Fruit fly (Drosophila melanogaster) whole organism, embryonic: ENCODE results near the gene alpha-Spec.
A peak's percentile ranks its signal among the peaks of the same experiment; 100 is the strongest.

Experiments used
- Atf3 ChIP-seq: fragments of 200-800 bp; sonication (Bioruptor generic); optimal IDR thresholded peaks from 3 replicates; lab custom pipeline; 2016; ENCODE audit warnings: missing biosample characterization, missing genetic modification characterization
- B-H1 ChIP-seq: fragments of 200-800 bp; sonication (Bioruptor generic); IDR thresholded peaks from 3 replicates; pipeline ENCODE4 v1.3.6; 2022; ENCODE audit warnings: missing biosample characterization, missing genetic modification characterization
- Bteb2 ChIP-seq: fragments of 200-800 bp; sonication (Bioruptor generic); optimal IDR thresholded peaks from 2 replicates; lab custom pipeline; 2016; ENCODE audit warnings: missing biosample characterization, missing genetic modification characterization
- CG10209 ChIP-seq: fragments of 200-800 bp; sonication (Bioruptor generic); optimal IDR thresholded peaks from 3 replicates; lab custom pipeline; 2017; ENCODE audit warnings: missing biosample characterization, mild to moderate bottlenecking, missing genetic modification characterization, missing genetic modification reagents
- CG10565 ChIP-seq: fragments of 200-800 bp; sonication (Bioruptor generic); optimal IDR thresholded peaks from 3 replicates; lab custom pipeline; 2016; ENCODE audit warnings: missing biosample characterization, mild to moderate bottlenecking, missing genetic modification characterization
- CG10979 ChIP-seq: fragments of 200-800 bp; sonication (Bioruptor generic); optimal IDR thresholded peaks from 2 replicates; lab custom pipeline; 2018; ENCODE audit warnings: missing biosample characterization, mild to moderate bottlenecking, missing genetic modification characterization, moderate library complexity
- CG11560 ChIP-seq: fragments of 200-800 bp; sonication (Bioruptor generic); IDR thresholded peaks from 3 replicates; pipeline ENCODE4 v1.3.6; 2022; ENCODE audit warnings: missing biosample characterization, missing genetic modification characterization
- CG1233 ChIP-seq: fragments of 200-800 bp; sonication (Bioruptor generic); optimal IDR thresholded peaks from 4 replicates; lab custom pipeline; 2018; ENCODE audit warnings: missing biosample characterization, mild to moderate bottlenecking, missing genetic modification characterization
- CG15011 ChIP-seq: fragments of 200-800 bp; sonication (Bioruptor generic); optimal IDR thresholded peaks from 3 replicates; lab custom pipeline; 2018; ENCODE audit warnings: missing biosample characterization, mild to moderate bottlenecking, missing genetic modification characterization
- CG1602 ChIP-seq: fragments of 200-800 bp; sonication (Bioruptor generic); optimal IDR thresholded peaks from 3 replicates; lab custom pipeline; 2016; ENCODE audit warnings: missing biosample characterization, missing genetic modification characterization
- CG16813 ChIP-seq: fragments of 200-800 bp; sonication (Bioruptor generic); IDR thresholded peaks from 3 replicates; pipeline ENCODE4 v1.3.6; 2022; ENCODE audit warnings: missing biosample characterization, missing genetic modification characterization; ENCODE audit not compliant: partially characterized antibody
- CG31224 ChIP-seq: fragments of 200-800 bp; sonication (Bioruptor generic); IDR thresholded peaks from 2 replicates; pipeline ENCODE4 v1.3.6; 2022; ENCODE audit warnings: missing biosample characterization, missing genetic modification characterization
- CG3847 ChIP-seq: fragments of 200-800 bp; sonication (Bioruptor generic); IDR thresholded peaks from 2 replicates; pipeline ENCODE4 v1.3.6; 2022; ENCODE audit warnings: missing biosample characterization, missing genetic modification characterization
- CG3995 ChIP-seq: fragments of 200-800 bp; sonication (Bioruptor generic); optimal IDR thresholded peaks from 3 replicates; lab custom pipeline; 2016; ENCODE audit warnings: missing biosample characterization, missing genetic modification characterization
- CG4820 ChIP-seq: fragments of 200-800 bp; sonication (Bioruptor generic); optimal IDR thresholded peaks from 3 replicates; lab custom pipeline; 2016; ENCODE audit warnings: missing biosample characterization, missing genetic modification characterization
- CG6765 ChIP-seq: fragments of 200-800 bp; sonication (Bioruptor generic); optimal IDR thresholded peaks from 3 replicates; lab custom pipeline; 2017; ENCODE audit warnings: missing biosample characterization, mild to moderate bottlenecking, missing genetic modification characterization
- CG7786 ChIP-seq: fragments of 200-800 bp; sonication (Bioruptor generic); optimal IDR thresholded peaks from 2 replicates; lab custom pipeline; 2016; ENCODE audit warnings: missing biosample characterization, missing genetic modification characterization
- CG9797 ChIP-seq: fragments of 200-800 bp; sonication (Bioruptor generic); optimal IDR thresholded peaks from 3 replicates; lab custom pipeline; 2018; ENCODE audit warnings: missing biosample characterization, mild to moderate bottlenecking, missing genetic modification characterization
- Camta ChIP-seq: fragments of 200-800 bp; sonication (Bioruptor generic); optimal IDR thresholded peaks from 2 replicates; lab custom pipeline; 2016; ENCODE audit warnings: missing biosample characterization, missing genetic modification characterization
- D ChIP-seq, 2 experiments: fragments of 200-800 bp in 1 of 2; fragments of >200 bp in 1 of 2; sonication (Bioruptor generic) in 1 of 2; optimal IDR thresholded peaks; 2 replicates in 1 of 2; 3 replicates in 1 of 2; lab custom pipeline; 2017; ENCODE audit warnings: mild to moderate bottlenecking in 1 of 2, missing biosample characterization in 1 of 2, missing genetic modification characterization in 1 of 2, missing genetic modification reagents in 1 of 2
- Drgx ChIP-seq: fragments of 200-800 bp; sonication (Bioruptor generic); IDR thresholded peaks from 2 replicates; pipeline ENCODE4 v1.3.6; 2022; ENCODE audit warnings: missing biosample characterization, missing genetic modification characterization
- Hey ChIP-seq: fragments of 200-800 bp; sonication (Bioruptor generic); optimal IDR thresholded peaks from 3 replicates; lab custom pipeline; 2018; ENCODE audit warnings: missing biosample characterization, mild to moderate bottlenecking, missing genetic modification characterization
- HmgD ChIP-seq: fragments of 200-800 bp; sonication (Bioruptor generic); optimal IDR thresholded peaks from 3 replicates; lab custom pipeline; 2016; ENCODE audit warnings: missing biosample characterization, missing genetic modification characterization
- Hr3 ChIP-seq: fragments of 200-800 bp; sonication (Bioruptor generic); optimal IDR thresholded peaks from 3 replicates; lab custom pipeline; 2016; ENCODE audit warnings: missing biosample characterization, missing genetic modification characterization
- Jarid2 ChIP-seq: fragments of 200-800 bp; sonication (Bioruptor generic); optimal IDR thresholded peaks from 3 replicates; lab custom pipeline; 2017; ENCODE audit warnings: mild to moderate bottlenecking, missing biosample characterization, missing genetic modification reagents, missing genetic modification characterization
- Nf-YC ChIP-seq: fragments of 200-800 bp; optimal IDR thresholded peaks from 3 replicates; lab custom pipeline; 2019; ENCODE audit warnings: missing biosample characterization, mild to moderate bottlenecking, missing genetic modification characterization, moderate library complexity
- PHDP ChIP-seq: fragments of 200-800 bp; sonication (Bioruptor generic); optimal IDR thresholded peaks from 3 replicates; lab custom pipeline; 2018; ENCODE audit warnings: missing biosample characterization, mild to moderate bottlenecking, missing genetic modification characterization, moderate library complexity
- Side ChIP-seq: fragments of 200-800 bp; sonication (Bioruptor generic); optimal IDR thresholded peaks from 2 replicates; lab custom pipeline; 2016; ENCODE audit warnings: missing biosample characterization, missing genetic modification characterization
- bab2 ChIP-seq: fragments of 200-800 bp; sonication (Bioruptor generic); optimal IDR thresholded peaks from 2 replicates; lab custom pipeline; 2016; ENCODE audit warnings: missing biosample characterization, missing genetic modification characterization
- bbx ChIP-seq: fragments of 200-800 bp; sonication (Bioruptor generic); IDR thresholded peaks from 2 replicates; pipeline ENCODE4 v1.3.6; 2022; ENCODE audit warnings: missing biosample characterization, missing genetic modification characterization; ENCODE audit not compliant: partially characterized antibody
- bowl ChIP-seq: fragments of 200-800 bp; sonication (Bioruptor generic); IDR thresholded peaks from 2 replicates; pipeline ENCODE4 v1.3.6; 2022; ENCODE audit warnings: missing biosample characterization, missing genetic modification characterization
- caup ChIP-seq: fragments of 200-800 bp; sonication (Bioruptor generic); optimal IDR thresholded peaks from 3 replicates; lab custom pipeline; 2017; ENCODE audit warnings: missing biosample characterization, mild to moderate bottlenecking, missing genetic modification characterization, moderate library complexity; ENCODE audit not compliant: severe bottlenecking
- dm ChIP-seq: fragments of 200-800 bp; sonication (Bioruptor generic); optimal IDR thresholded peaks from 3 replicates; lab custom pipeline; 2016; ENCODE audit warnings: missing biosample characterization, missing genetic modification characterization
- dmrt99B ChIP-seq: fragments of 200-800 bp; sonication (Bioruptor generic); optimal IDR thresholded peaks from 2 replicates; lab custom pipeline; 2018; ENCODE audit warnings: missing biosample characterization, mild to moderate bottlenecking, missing genetic modification characterization, moderate library complexity
- ewg ChIP-seq: fragments of 200-800 bp; sonication (Bioruptor generic); optimal IDR thresholded peaks from 3 replicates; lab custom pipeline; 2017; ENCODE audit warnings: mild to moderate bottlenecking, missing biosample characterization, missing genetic modification reagents, missing genetic modification characterization
- fd96Cb ChIP-seq: fragments of 200-800 bp; sonication (Bioruptor generic); optimal IDR thresholded peaks from 2 replicates; lab custom pipeline; 2018; ENCODE audit warnings: missing biosample characterization, mild to moderate bottlenecking, missing genetic modification characterization, moderate library complexity
- fru ChIP-seq: fragments of >200 bp; optimal IDR thresholded peaks from 2 replicates; lab custom pipeline; 2017
- gcm ChIP-seq: fragments of 200-800 bp; sonication (Bioruptor generic); optimal IDR thresholded peaks from 2 replicates; lab custom pipeline; 2019; ENCODE audit warnings: missing biosample characterization, mild to moderate bottlenecking, missing genetic modification characterization, moderate library complexity
- grau ChIP-seq: fragments of 200-800 bp; optimal IDR thresholded peaks from 3 replicates; lab custom pipeline; 2019; ENCODE audit warnings: missing biosample characterization, mild to moderate bottlenecking, missing genetic modification characterization, moderate library complexity
- mld ChIP-seq: fragments of 200-800 bp; sonication (Bioruptor generic); IDR thresholded peaks from 3 replicates; pipeline ENCODE4 v1.3.6; 2022; ENCODE audit warnings: missing biosample characterization, missing genetic modification characterization; ENCODE audit not compliant: partially characterized antibody
- nau ChIP-seq: fragments of 200-800 bp; sonication (Bioruptor generic); optimal IDR thresholded peaks from 3 replicates; lab custom pipeline; 2017; ENCODE audit warnings: missing biosample characterization, mild to moderate bottlenecking, missing genetic modification characterization, missing genetic modification reagents
- row ChIP-seq: fragments of 200-800 bp; sonication (Bioruptor generic); IDR thresholded peaks from 3 replicates; pipeline ENCODE4 v1.3.6; 2022; ENCODE audit warnings: missing biosample characterization, missing genetic modification characterization
- sd ChIP-seq: fragments of 200-800 bp; sonication (Bioruptor generic); optimal IDR thresholded peaks from 3 replicates; lab custom pipeline; 2018; ENCODE audit warnings: missing biosample characterization, mild to moderate bottlenecking, missing genetic modification characterization, moderate library complexity
- sob ChIP-seq: fragments of 200-800 bp; sonication (Bioruptor generic); IDR thresholded peaks from 2 replicates; pipeline ENCODE4 v1.3.6; 2022; ENCODE audit warnings: missing biosample characterization, missing genetic modification characterization
- tgo ChIP-seq: fragments of 200-800 bp; sonication (Bioruptor generic); IDR thresholded peaks from 3 replicates; pipeline ENCODE4 v1.3.6; 2022; ENCODE audit warnings: missing biosample characterization, missing genetic modification characterization
- tin ChIP-seq: fragments of 200-800 bp; sonication (Bioruptor generic); optimal IDR thresholded peaks from 3 replicates; lab custom pipeline; 2016; ENCODE audit warnings: missing biosample characterization, missing genetic modification characterization
- trh ChIP-seq: fragments of 200-800 bp; sonication (Bioruptor generic); optimal IDR thresholded peaks from 2 replicates; lab custom pipeline; 2016; ENCODE audit warnings: missing biosample characterization, missing genetic modification characterization
- unc-4 ChIP-seq: fragments of 200-800 bp; sonication (Bioruptor generic); IDR thresholded peaks from 2 replicates; pipeline ENCODE4 v1.3.6; 2022; ENCODE audit warnings: missing biosample characterization, missing genetic modification characterization; ENCODE audit not compliant: partially characterized antibody
- wek ChIP-seq: fragments of 200-800 bp; sonication (Bioruptor generic); optimal IDR thresholded peaks from 3 replicates; lab custom pipeline; 2018; ENCODE audit warnings: missing biosample characterization, mild to moderate bottlenecking, missing genetic modification characterization, moderate library complexity
- z ChIP-seq: fragments of 200-800 bp; sonication (Bioruptor generic); IDR thresholded peaks from 3 replicates; pipeline ENCODE4 v1.3.6; 2022; ENCODE audit warnings: missing biosample characterization, missing genetic modification characterization

The alpha-Spec gene

DNA sequence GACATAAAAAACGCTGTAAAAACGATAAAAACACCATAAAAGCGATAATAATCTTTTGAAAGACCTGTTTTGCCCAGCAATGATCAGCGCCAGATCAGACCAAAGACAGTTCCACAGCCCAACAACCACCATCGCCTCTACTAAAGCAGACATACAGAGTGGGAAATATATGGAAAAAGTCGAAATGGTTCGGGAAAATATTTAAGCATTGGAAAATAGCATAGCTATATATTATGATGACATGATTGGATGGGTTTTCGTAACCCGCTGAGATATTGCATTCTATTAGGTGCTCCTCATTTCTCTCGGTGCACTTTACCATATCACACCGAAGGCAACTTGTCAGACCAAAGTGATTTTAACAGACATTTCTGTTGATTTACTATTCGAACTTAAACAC is 13.5 kb upstream of the alpha-Spec start (continued):
- TF ChIP-seq nau (no peak), mld (GFP tag; lab: Robert Waterston, UW) (no peak), PHDP (peak; percentile 90), CG3847 (peak; percentile 86), bowl (peak; percentile 78), CG10209 (peak; percentile 86), CG16813 (no peak), CG6765 (peak; percentile 72), bab2 (peak; percentile 90), CG3995 (GFP tag; lab: Kevin White, UChicago) (peak; percentile 6), wek (GFP tag; lab: Kevin White, UChicago) (peak; percentile 75), ewg (peak; percentile 71), row (GFP tag; lab: Robert Waterston, UW) (peak; percentile 92), Jarid2 (GFP tag; lab: Kevin White, UChicago) (peak; percentile 65), caup (GFP tag; lab: Kevin White, UChicago) (peak; percentile 92), CG31224 (GFP tag; lab: Robert Waterston, UW) (peak; percentile 87), Bteb2 (GFP tag; lab: Kevin White, UChicago) (peak; percentile 87), Hey (tag; lab: Kevin White, UChicago) (no peak), D (optimal IDR thresholded peaks at IDR 0.05; lab: Kevin White, UChicago) (no peak), D (GFP tag; optimal IDR thresholded peaks at IDR 0.05; lab: Kevin White, UChicago) (peak; percentile 68), dm (peak; percentile 67), gcm (GFP tag; lab: Kevin White, UChicago) (peak; percentile 78), Nf-YC (tag; lab: Kevin White, UChicago) (peak; percentile 59), HmgD (GFP tag; lab: Kevin White, UChicago) (peak; percentile 71), tin (GFP tag; lab: Kevin White, UChicago) (peak; percentile 88), CG4820 (GFP tag; lab: Kevin White, UChicago) (peak; percentile 85), dmrt99B (tag; lab: Kevin White, UChicago) (peak; percentile 92), Side (GFP tag; lab: Kevin White, UChicago) (peak; percentile 88), CG1602 (GFP tag; lab: Kevin White, UChicago) (peak; percentile 73), bbx (GFP tag; lab: Robert Waterston, UW) (no peak), CG10565 (peak; percentile 46), CG9797 (peak; percentile 1), sd (tag; lab: Kevin White, UChicago) (peak; percentile 74), B-H1 (peak; percentile 89), CG7786 (GFP tag; lab: Kevin White, UChicago) (peak; percentile 85), fd96Cb (peak; percentile 84), Camta (GFP tag; lab: Kevin White, UChicago) (peak; percentile 86), CG11560 (peak; percentile 79), CG1233 (peak; percentile 84), CG15011 (GFP tag; lab: Kevin White, UChicago) (no peak), sob (GFP tag; lab: Robert Waterston, UW) (peak; percentile 94), Hr3 (GFP tag; lab: Kevin White, UChicago) (peak; percentile 81), CG10979 (tag; lab: Kevin White, UChicago) (peak; percentile 83), Drgx (GFP tag; lab: Robert Waterston, UW) (peak; percentile 93), tgo (GFP tag; lab: Robert Waterston, UW) (peak; percentile 95), z (0 out of 3 replicates have a peak, but pooled peaks have one; percentile 44), Atf3 (GFP tag; lab: Kevin White, UChicago) (peak; percentile 84), grau (tag; lab: Kevin White, UChicago) (peak; percentile 88), unc-4 (GFP tag; lab: Robert Waterston, UW) (no peak), fru (lab: Kevin White, UChicago) (no peak), trh (GFP tag; lab: Kevin White, UChicago) (peak; percentile 75)
